Fruit fly (Drosophila melanogaster): Measurements from ENCODE around the gene CG46339.

The CG46339 gene

dm6 chr3R:26908750-26909149 is 6.8 kb upstream of the CG46339 start (continued):
- TF ChIP-seq CG13424 (tag; optimal IDR thresholded peaks at IDR 0.05) (no peak), Hsf (GFP tag; optimal IDR thresholded peaks at IDR 0.05) (no peak), CG9876 (GFP tag; optimal IDR thresholded peaks at IDR 0.05) (no peak), zfh1 (GFP tag; IDR thresholded peaks at IDR 0.05) (no peak), Mrtf (GFP tag; IDR thresholded peaks at IDR 0.05) (no peak), her (GFP tag; optimal IDR thresholded peaks at IDR 0.05) (no peak), HHEX (GFP tag; optimal IDR thresholded peaks at IDR 0.05) (peak; percentile 31), Side (GFP tag; optimal IDR thresholded peaks at IDR 0.05) (no peak), CG11560 (tag; IDR thresholded peaks at IDR 0.05) (no peak), HmgZ (tag; optimal IDR thresholded peaks at IDR 0.05) (no peak), kay (GFP tag; optimal IDR thresholded peaks at IDR 0.05) (no peak), ftz-f1 (GFP tag; optimal IDR thresholded peaks at IDR 0.05) (no peak), CG17912 (GFP tag; optimal IDR thresholded peaks at IDR 0.05) (no peak), trh (GFP tag; optimal IDR thresholded peaks at IDR 0.05) (no peak), knrl (GFP tag; IDR thresholded peaks at IDR 0.05; ENCODE audit: partially characterized antibody) (no peak), Dfd (GFP tag; optimal IDR thresholded peaks at IDR 0.05) (no peak), MESR4 (GFP tag; optimal IDR thresholded peaks at IDR 0.05) (no peak), Hr51 (GFP tag; optimal IDR thresholded peaks at IDR 0.05) (no peak), ranshi (GFP tag; IDR thresholded peaks at IDR 0.05) (no peak), Ets65A (GFP tag) (no peak), Lim3 (GFP tag; IDR thresholded peaks at IDR 0.05) (no peak), CG12744 (GFP tag; optimal IDR thresholded peaks at IDR 0.05) (no peak), vnd (GFP tag; IDR thresholded peaks at IDR 0.05; ENCODE audit: partially characterized antibody) (no peak), psq (GFP tag; optimal IDR thresholded peaks at IDR 0.05) (no peak), CG10959 (GFP tag; IDR thresholded peaks at IDR 0.05) (no peak), zfh2 (GFP tag; optimal IDR thresholded peaks at IDR 0.05) (no peak), CG17186 (GFP tag; optimal IDR thresholded peaks at IDR 0.05) (no peak), CG12659 (GFP tag; optimal IDR thresholded peaks at IDR 0.05) (no peak), tin (GFP tag; optimal IDR thresholded peaks at IDR 0.05) (no peak), jing (GFP tag; optimal IDR thresholded peaks at IDR 0.05) (no peak), Scr (GFP tag; IDR thresholded peaks at IDR 0.05; ENCODE audit: partially characterized antibody) (no peak), CG6654 (GFP tag; optimal IDR thresholded peaks at IDR 0.05) (no peak), mirr (GFP tag; optimal IDR thresholded peaks at IDR 0.05) (peak; percentile 42), Dip3 (GFP tag; optimal IDR thresholded peaks at IDR 0.05) (no peak), D (optimal IDR thresholded peaks at IDR 0.05) (no peak), D (GFP tag; optimal IDR thresholded peaks at IDR 0.05) (peak; percentile 40), CG13894 (tag; optimal IDR thresholded peaks at IDR 0.05) (no peak), CG10267 (tag; optimal IDR thresholded peaks at IDR 0.05) (no peak), CG14050 (GFP tag; IDR thresholded peaks at IDR 0.05) (no peak), CG16779 (GFP tag; IDR thresholded peaks at IDR 0.05) (no peak), lola (GFP tag; optimal IDR thresholded peaks at IDR 0.05) (no peak), Bteb2 (GFP tag; optimal IDR thresholded peaks at IDR 0.05) (no peak), Xbp1 (GFP tag; optimal IDR thresholded peaks at IDR 0.05) (no peak), CG14860 (GFP tag; IDR thresholded peaks at IDR 0.05; ENCODE audit: partially characterized antibody) (no peak), CG8089 (GFP tag; optimal IDR thresholded peaks at IDR 0.05) (no peak), CG1529 (GFP tag; optimal IDR thresholded peaks at IDR 0.05) (no peak), CG10543 (GFP tag; optimal IDR thresholded peaks at IDR 0.05) (no peak), Jarid2 (GFP tag; optimal IDR thresholded peaks at IDR 0.05) (no peak), CG9609 (GFP tag; optimal IDR thresholded peaks at IDR 0.05) (no peak), HLH3B (GFP tag; IDR thresholded peaks at IDR 0.05) (no peak; the same call in 1 of the 2 replicates), Sry-β (GFP tag; optimal IDR thresholded peaks at IDR 0.05) (no peak), Kr (GFP tag; optimal IDR thresholded peaks at IDR 0.05) (no peak)
